Fruit fly (Drosophila melanogaster) whole organism, wandering third instar larva: Measurements from ENCODE around the gene Cda5.

Source experiments
- CG32264 ChIP-seq: fragments of 200-800 bp; sonication (Bioruptor generic); optimal IDR thresholded peaks from 2 replicates; lab custom pipeline; 2016; ENCODE audit warnings: missing biosample characterization, missing genetic modification characterization
- CG9705 ChIP-seq: fragments of 200-800 bp; sonication (Bioruptor generic); optimal IDR thresholded peaks from 2 replicates; lab custom pipeline; 2018; ENCODE audit warnings: missing biosample characterization, mild to moderate bottlenecking, missing genetic modification characterization
- Hr83 ChIP-seq: fragments of 200-300 bp; sonication (Bioruptor generic); optimal IDR thresholded peaks from 2 replicates; lab custom pipeline; 2016; ENCODE audit warnings: missing biosample characterization, mild to moderate bottlenecking, missing genetic modification characterization, moderate library complexity; ENCODE audit not compliant: poor library complexity, severe bottlenecking
- Myc ChIP-seq: fragments of >200 bp; optimal IDR thresholded peaks from 2 replicates; lab custom pipeline; 2017
- Sp1 ChIP-seq: fragments of 200-800 bp; sonication (Bioruptor generic); optimal IDR thresholded peaks from 3 replicates; lab custom pipeline; 2019; ENCODE audit warnings: missing biosample characterization, mild to moderate bottlenecking, missing genetic modification characterization, moderate library complexity

DNA sequence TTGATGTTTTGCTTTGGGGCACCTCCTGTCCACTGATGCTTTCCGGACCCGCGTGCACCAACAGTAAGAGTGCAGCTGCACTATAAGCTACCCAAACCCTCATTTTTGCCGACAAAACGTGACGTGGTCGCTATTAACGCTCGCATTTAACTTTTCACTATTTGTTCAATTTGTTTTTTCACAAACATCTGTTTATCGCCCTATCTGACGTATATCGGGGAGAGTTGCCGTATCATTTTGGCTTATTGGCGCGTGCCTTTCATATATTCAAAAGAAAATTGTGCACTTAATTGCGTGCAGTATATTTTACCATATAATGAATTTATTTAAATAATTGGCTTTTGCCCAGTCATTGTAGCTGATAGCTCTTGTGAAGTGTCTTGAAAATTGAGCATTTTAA lies 41.3 kb upstream of the Cda5 start, which contains the start of the genes Nhe1 and Sam-S:
- TF ChIP-seq Myc (no peak), Sp1 (GFP tag; lab: Kevin White, UChicago) (no peak), Hr83 (GFP tag; lab: Kevin White, UChicago) (no peak), CG32264 (GFP tag; lab: Kevin White, UChicago) (no peak), CG9705 (no peak)
